Fruit fly (Drosophila melanogaster) whole organism, embryonic: ENCODE measurements around the gene Fbp2.

Experiments
- BEAF-32 ChIP-seq: fragments of 200-800 bp; sonication (Bioruptor generic); optimal IDR thresholded peaks from 3 replicates; lab custom pipeline; 2017; ENCODE audit warnings: missing biosample characterization, missing genetic modification characterization, mild to moderate bottlenecking, moderate library complexity, missing genetic modification reagents
- CG10431 ChIP-seq: fragments of 200-800 bp; sonication (Bioruptor generic); optimal IDR thresholded peaks from 3 replicates; lab custom pipeline; 2018; ENCODE audit warnings: missing biosample characterization, mild to moderate bottlenecking, missing genetic modification characterization
- CG10565 ChIP-seq: fragments of 200-800 bp; sonication (Bioruptor generic); optimal IDR thresholded peaks from 3 replicates; lab custom pipeline; 2016; ENCODE audit warnings: missing biosample characterization, mild to moderate bottlenecking, missing genetic modification characterization
- CG11398 ChIP-seq: fragments of 200-800 bp; sonication (Bioruptor generic); optimal IDR thresholded peaks from 2 replicates; lab custom pipeline; 2016; ENCODE audit warnings: missing biosample characterization, missing genetic modification characterization
- CG13123 ChIP-seq: fragments of 200-800 bp; sonication (Bioruptor generic); optimal IDR thresholded peaks from 2 replicates; lab custom pipeline; 2016; ENCODE audit warnings: missing biosample characterization, missing genetic modification characterization
- CG13894 ChIP-seq: fragments of 200-800 bp; sonication (Bioruptor generic); optimal IDR thresholded peaks from 3 replicates; lab custom pipeline; 2018; ENCODE audit warnings: missing biosample characterization, mild to moderate bottlenecking, missing genetic modification characterization, moderate library complexity
- CG17612 ChIP-seq: fragments of 200-800 bp; sonication (Bioruptor generic); IDR thresholded peaks from 2 replicates; pipeline ENCODE4 v1.3.6; 2022; ENCODE audit warnings: missing biosample characterization, missing genetic modification characterization
- CG17829 ChIP-seq: fragments of 200-800 bp; optimal IDR thresholded peaks from 2 replicates; lab custom pipeline; 2019; ENCODE audit warnings: missing biosample characterization, mild to moderate bottlenecking, missing genetic modification characterization, moderate library complexity
- CG1792 ChIP-seq: fragments of 200-800 bp; sonication (Bioruptor generic); optimal IDR thresholded peaks from 2 replicates; lab custom pipeline; 2016; ENCODE audit warnings: missing biosample characterization, missing genetic modification characterization
- CG18619 ChIP-seq: fragments of 200-800 bp; sonication (Bioruptor generic); optimal IDR thresholded peaks from 3 replicates; lab custom pipeline; 2017; ENCODE audit warnings: missing biosample characterization, mild to moderate bottlenecking, missing genetic modification characterization
- CG2875 ChIP-seq: fragments of 200-800 bp; sonication (Bioruptor generic); optimal IDR thresholded peaks from 2 replicates; lab custom pipeline; 2017; ENCODE audit warnings: missing biosample characterization, mild to moderate bottlenecking, missing genetic modification characterization, missing genetic modification reagents
- CG33213 ChIP-seq: fragments of 200-800 bp; sonication (Bioruptor generic); optimal IDR thresholded peaks from 3 replicates; lab custom pipeline; 2016; ENCODE audit warnings: missing biosample characterization, missing genetic modification characterization
- CG4282 ChIP-seq: fragments of 200-800 bp; sonication (Bioruptor generic); optimal IDR thresholded peaks from 2 replicates; lab custom pipeline; 2016; ENCODE audit warnings: missing biosample characterization, missing genetic modification characterization
- CG6854 ChIP-seq: fragments of 200-800 bp; sonication (Bioruptor generic); optimal IDR thresholded peaks from 3 replicates; lab custom pipeline; 2017; ENCODE audit warnings: missing biosample characterization, mild to moderate bottlenecking, missing genetic modification characterization
- CG7357 ChIP-seq: fragments of 200-800 bp; sonication (Bioruptor generic); IDR thresholded peaks from 3 replicates; pipeline ENCODE4 v1.3.6; 2022; ENCODE audit warnings: missing biosample characterization, missing genetic modification characterization
- CG7372 ChIP-seq: fragments of 200-800 bp; sonication (Bioruptor generic); IDR thresholded peaks from 2 replicates; pipeline ENCODE4 v1.3.6; 2022; ENCODE audit warnings: missing biosample characterization, missing genetic modification characterization
- CG7928 ChIP-seq: fragments of 200-800 bp; sonication (Bioruptor generic); optimal IDR thresholded peaks from 2 replicates; lab custom pipeline; 2017; ENCODE audit warnings: missing biosample characterization, mild to moderate bottlenecking, missing genetic modification characterization
- CG8765 ChIP-seq: fragments of 200-800 bp; sonication (Bioruptor generic); IDR thresholded peaks from 2 replicates; pipeline ENCODE4 v1.3.6; 2022; ENCODE audit warnings: missing biosample characterization, missing genetic modification characterization
- D19B ChIP-seq: fragments of 200-800 bp; sonication (Bioruptor generic); optimal IDR thresholded peaks from 2 replicates; lab custom pipeline; 2017; ENCODE audit warnings: missing biosample characterization, mild to moderate bottlenecking, missing genetic modification characterization
- Ets65A ChIP-seq: fragments of 200-800 bp; sonication (Bioruptor generic); peaks from one replicate; lab custom pipeline; 2016; ENCODE audit warnings: missing biosample characterization, missing genetic modification characterization
- Gug ChIP-seq: fragments of 200-800 bp; sonication (Bioruptor generic); IDR thresholded peaks from 4 replicates; pipeline ENCODE4 v1.3.6; 2022; ENCODE audit warnings: missing biosample characterization, missing genetic modification characterization
- Hr78 ChIP-seq, 2 experiments: fragments of 200-800 bp in 1 of 2; fragments of >200 bp in 1 of 2; sonication (Bioruptor generic) in 1 of 2; optimal IDR thresholded peaks; 2 replicates each; lab custom pipeline; 2017 to 2019; ENCODE audit warnings: missing biosample characterization in 2 of 2, missing genetic modification characterization in 2 of 2, mild to moderate bottlenecking in 1 of 2, moderate library complexity in 1 of 2
- Hsf ChIP-seq: fragments of 200-800 bp; sonication (Bioruptor generic); optimal IDR thresholded peaks from 3 replicates; lab custom pipeline; 2016; ENCODE audit warnings: missing biosample characterization, missing genetic modification characterization
- Lpt ChIP-seq: fragments of >200 bp; optimal IDR thresholded peaks from 2 replicates; lab custom pipeline; 2018; ENCODE audit warnings: missing biosample characterization, missing genetic modification characterization
- Mad ChIP-seq: fragments of 200-800 bp; sonication (Bioruptor generic); optimal IDR thresholded peaks from 2 replicates; lab custom pipeline; 2016; ENCODE audit warnings: missing biosample characterization, missing genetic modification characterization
- Med ChIP-seq: fragments of 200-800 bp; sonication (Bioruptor generic); peaks from one replicate; lab custom pipeline; 2016; ENCODE audit warnings: missing biosample characterization, missing genetic modification characterization, mild to moderate bottlenecking, inconsistent platforms, moderate library complexity
- Nf-YC ChIP-seq: fragments of 200-800 bp; optimal IDR thresholded peaks from 3 replicates; lab custom pipeline; 2019; ENCODE audit warnings: missing biosample characterization, mild to moderate bottlenecking, missing genetic modification characterization, moderate library complexity
- Six4 ChIP-seq: fragments of 200-800 bp; sonication (Bioruptor generic); optimal IDR thresholded peaks from 2 replicates; lab custom pipeline; 2016; ENCODE audit warnings: missing biosample characterization, missing genetic modification characterization
- Xbp1 ChIP-seq: fragments of 200-800 bp; sonication (Bioruptor generic); optimal IDR thresholded peaks from 3 replicates; lab custom pipeline; 2016; ENCODE audit warnings: missing biosample characterization, mild to moderate bottlenecking, missing genetic modification characterization
- bcd ChIP-seq: fragments of 200-800 bp; sonication (Bioruptor generic); optimal IDR thresholded peaks from 2 replicates; lab custom pipeline; 2017; ENCODE audit warnings: missing biosample characterization, mild to moderate bottlenecking, missing genetic modification characterization
- bigmax ChIP-seq: fragments of 200-800 bp; sonication (Bioruptor generic); optimal IDR thresholded peaks from 2 replicates; lab custom pipeline; 2018; ENCODE audit warnings: missing biosample characterization, mild to moderate bottlenecking, missing genetic modification characterization
- chinmo ChIP-seq: fragments of 200-800 bp; sonication (Bioruptor generic); IDR thresholded peaks from 4 replicates; pipeline ENCODE4 v1.3.6; 2022; ENCODE audit warnings: missing biosample characterization, missing genetic modification characterization; ENCODE audit not compliant: partially characterized antibody
- crol ChIP-seq: fragments of 200-800 bp; sonication (Bioruptor generic); IDR thresholded peaks from 2 replicates; pipeline ENCODE4 v1.3.6; 2022; ENCODE audit warnings: missing biosample characterization, missing genetic modification characterization
- ftz-f1 ChIP-seq: fragments of 200-800 bp; sonication (Bioruptor generic); optimal IDR thresholded peaks from 2 replicates; lab custom pipeline; 2016; ENCODE audit warnings: missing biosample characterization, missing genetic modification characterization
- fu2 ChIP-seq: fragments of 200-800 bp; sonication (Bioruptor generic); optimal IDR thresholded peaks from 2 replicates; lab custom pipeline; 2016; ENCODE audit warnings: missing biosample characterization, missing genetic modification characterization
- grn ChIP-seq: fragments of 200-800 bp; sonication (Bioruptor generic); optimal IDR thresholded peaks from 3 replicates; lab custom pipeline; 2017; ENCODE audit warnings: missing biosample characterization, missing genetic modification characterization
- gsb ChIP-seq: fragments of 200-800 bp; sonication (Bioruptor generic); IDR thresholded peaks from 2 replicates; pipeline ENCODE4 v1.3.6; 2022; ENCODE audit warnings: missing biosample characterization, missing genetic modification characterization
- hth ChIP-seq: fragments of >200 bp; optimal IDR thresholded peaks from 2 replicates; lab custom pipeline; 2017; ENCODE audit warnings: inconsistent platforms
- jumu ChIP-seq: fragments of 200-800 bp; sonication (Bioruptor generic); optimal IDR thresholded peaks from 3 replicates; lab custom pipeline; 2016; ENCODE audit warnings: missing biosample characterization, missing genetic modification characterization
- lab ChIP-seq: fragments of 200-800 bp; sonication (Bioruptor generic); optimal IDR thresholded peaks from 3 replicates; lab custom pipeline; 2017; ENCODE audit warnings: missing biosample characterization, missing genetic modification characterization, mild to moderate bottlenecking, moderate library complexity, missing genetic modification reagents
- mld ChIP-seq: fragments of 200-800 bp; sonication (Bioruptor generic); IDR thresholded peaks from 3 replicates; pipeline ENCODE4 v1.3.6; 2022; ENCODE audit warnings: missing biosample characterization, missing genetic modification characterization; ENCODE audit not compliant: partially characterized antibody
- nerfin-1 ChIP-seq: fragments of 200-800 bp; sonication (Bioruptor generic); optimal IDR thresholded peaks from 3 replicates; lab custom pipeline; 2019; ENCODE audit warnings: missing biosample characterization, mild to moderate bottlenecking, missing genetic modification characterization, moderate library complexity
- org-1 ChIP-seq: fragments of 200-800 bp; sonication (Bioruptor generic); optimal IDR thresholded peaks from 2 replicates; lab custom pipeline; 2017; ENCODE audit warnings: missing biosample characterization, missing genetic modification characterization
- pros ChIP-seq: fragments of 200-800 bp; sonication (Bioruptor generic); optimal IDR thresholded peaks from 3 replicates; lab custom pipeline; 2019; ENCODE audit warnings: missing biosample characterization, mild to moderate bottlenecking, missing genetic modification characterization, moderate library complexity
- sens ChIP-seq: fragments of 200-800 bp; sonication (Bioruptor generic); peaks from one replicate; lab custom pipeline; 2016; ENCODE audit warnings: missing biosample characterization, missing genetic modification characterization
- sima ChIP-seq: fragments of 200-800 bp; sonication (Bioruptor generic); optimal IDR thresholded peaks from 2 replicates; lab custom pipeline; 2016; ENCODE audit warnings: missing biosample characterization, missing genetic modification characterization
- ssp ChIP-seq: fragments of 200-800 bp; sonication (Bioruptor generic); IDR thresholded peaks from 2 replicates; pipeline ENCODE4 v1.3.6; 2022; ENCODE audit warnings: missing biosample characterization, missing genetic modification characterization
- sug ChIP-seq: fragments of 200-800 bp; optimal IDR thresholded peaks from 2 replicates; lab custom pipeline; 2019; ENCODE audit warnings: missing biosample characterization, mild to moderate bottlenecking, missing genetic modification characterization, moderate library complexity

The Fbp2 gene

DNA sequence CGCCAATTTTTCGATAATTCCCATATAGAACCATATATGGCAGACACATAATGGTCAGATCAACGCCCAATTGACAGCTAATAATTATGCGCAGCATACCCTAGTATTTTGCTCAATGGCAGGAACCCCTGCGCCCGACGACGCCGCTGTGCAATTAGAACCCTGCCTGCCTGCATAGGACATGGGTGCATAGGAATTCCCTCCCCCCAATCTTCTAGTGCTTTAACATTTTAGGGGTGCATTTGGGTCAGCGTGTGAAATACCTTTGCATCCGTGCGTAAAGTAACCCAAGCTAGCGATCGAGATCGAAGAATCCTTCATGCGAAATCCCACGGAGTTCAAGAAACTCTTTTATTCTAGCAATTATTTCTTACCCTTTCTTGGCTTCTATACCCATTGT is 28.6 kb downstream of the Fbp2 start (continued):
- TF ChIP-seq nerfin-1: peak; percentile 97
- no peak for TF ChIP-seq Mad (GFP tag; lab: Kevin White, UChicago)
- no peak for TF ChIP-seq Ets65A (GFP tag; lab: Kevin White, UChicago)
- peak; percentile 76 for TF ChIP-seq CG10431
- no peak for TF ChIP-seq CG7372 (GFP tag; lab: Robert Waterston, UW)
- no peak for TF ChIP-seq ssp
- TF ChIP-seq CG7357: 0 out of 3 replicates have a peak, but pooled peaks have one; percentile 21
- no peak for TF ChIP-seq sug (tag; lab: Kevin White, UChicago)
- TF ChIP-seq pros (GFP tag; lab: Kevin White, UChicago): peak; percentile 67

DNA sequence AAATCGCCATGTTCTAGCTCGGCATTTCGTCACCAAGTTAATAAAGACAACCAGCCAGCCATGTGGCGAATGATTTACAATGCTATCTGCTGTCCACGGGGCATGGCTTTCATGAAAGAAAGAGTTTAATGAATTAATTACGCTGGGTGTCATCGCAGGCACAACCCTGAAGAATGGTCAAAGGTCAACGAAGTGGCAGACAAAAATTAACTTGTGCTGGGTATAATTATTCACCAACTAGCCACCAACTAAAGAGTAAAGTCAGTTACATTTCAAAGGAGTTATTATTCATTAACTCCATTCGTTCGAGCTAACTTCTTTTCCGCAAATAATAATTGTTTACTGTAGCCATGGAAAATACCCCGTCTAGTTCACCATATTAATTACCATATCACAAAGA is 30.9 kb downstream of the Fbp2 start:
- TF ChIP-seq sima: no peak
- TF ChIP-seq CG4282 (GFP tag; lab: Kevin White, UChicago): no peak
- no peak for TF ChIP-seq Gug (GFP tag; lab: Robert Waterston, UW)
- no peak for TF ChIP-seq crol (GFP tag; lab: Robert Waterston, UW)
- TF ChIP-seq CG1792 (GFP tag; lab: Kevin White, UChicago): no peak
- no peak for TF ChIP-seq CG13123 (GFP tag; lab: Kevin White, UChicago)
- peak; percentile 1 for TF ChIP-seq sens
- peak in 1 of 2 experiments; percentile 56 for TF ChIP-seq Hr78 (GFP tag; optimal IDR thresholded peaks at IDR 0.05; lab: Kevin White, UChicago)
- TF ChIP-seq CG10565 (GFP tag; lab: Kevin White, UChicago): no peak
- TF ChIP-seq bigmax (GFP tag; lab: Kevin White, UChicago): no peak
- no peak for TF ChIP-seq bcd

DNA sequence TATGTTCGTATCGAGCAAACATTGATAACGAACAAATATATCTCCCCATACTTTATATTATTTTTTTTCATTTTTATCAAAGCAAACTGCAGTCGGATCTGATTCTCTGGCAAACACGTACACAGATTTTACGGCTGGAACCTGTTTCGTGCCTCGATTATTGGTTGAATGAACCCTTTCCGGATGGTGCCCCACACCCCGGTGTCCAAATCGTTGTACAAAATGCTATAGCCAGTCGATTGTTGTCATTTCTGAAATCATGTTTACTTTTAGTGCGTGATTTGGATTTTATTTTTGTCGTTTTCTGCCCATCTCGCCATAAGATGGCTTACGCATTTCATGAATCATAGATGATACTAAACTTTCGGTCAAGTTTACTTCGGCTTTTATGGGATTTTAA is 31.3 kb downstream of the Fbp2 start:
- no peak for TF ChIP-seq hth
- TF ChIP-seq chinmo: 0 out of 4 replicates have a peak, but pooled peaks have one; percentile 58
- TF ChIP-seq CG13894 (tag; lab: Kevin White, UChicago): peak; percentile 32
- no peak for TF ChIP-seq fu2 (GFP tag; lab: Kevin White, UChicago)
- TF ChIP-seq grn (GFP tag; lab: Kevin White, UChicago): peak; percentile 33
- TF ChIP-seq, all 482 proteins: peak for 3

DNA sequence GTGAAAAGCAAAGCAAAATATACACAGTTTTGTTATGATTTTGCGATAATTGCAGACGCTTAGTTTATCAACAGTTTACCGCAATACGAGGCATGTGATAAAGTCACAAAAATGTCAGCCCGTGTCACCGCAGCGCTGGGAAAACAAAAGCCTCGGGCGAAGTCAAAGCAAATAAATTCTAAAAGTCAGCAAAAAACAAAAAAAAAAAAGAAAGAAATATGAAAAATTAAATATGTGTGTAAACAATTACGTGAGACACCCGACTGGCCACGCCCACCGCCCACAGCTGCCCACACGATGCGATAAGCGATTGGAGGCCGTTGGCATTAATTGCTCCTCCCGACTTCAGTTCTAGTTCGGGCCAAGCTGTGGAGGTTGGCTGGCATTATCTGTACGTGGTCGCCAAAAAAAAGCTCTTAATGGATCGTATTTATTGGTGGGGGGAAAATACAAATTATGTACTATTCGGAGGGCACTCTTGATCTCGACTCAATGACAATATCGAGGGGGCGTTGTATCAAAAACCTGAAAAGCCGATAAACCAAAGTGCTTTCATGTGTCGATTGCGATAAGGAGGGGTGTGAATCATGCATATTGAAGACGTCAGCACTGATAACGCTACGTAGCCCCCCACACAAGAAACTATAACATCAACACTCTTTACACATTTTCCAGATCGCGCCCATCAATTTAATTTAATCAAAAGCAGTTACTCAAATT is 32.9 kb downstream of the Fbp2 start:
- TF ChIP-seq mld (GFP tag; lab: Robert Waterston, UW): 0 out of 3 replicates have a peak, but pooled peaks have one; percentile 35
- TF ChIP-seq gsb (GFP tag; lab: Robert Waterston, UW): no peak
- TF ChIP-seq lab (GFP tag; lab: Kevin White, UChicago): peak; percentile 57
- no peak for TF ChIP-seq jumu (GFP tag; lab: Kevin White, UChicago)
- no peak for TF ChIP-seq D19B (GFP tag; lab: Kevin White, UChicago)
- no peak for TF ChIP-seq CG8765
- no peak for TF ChIP-seq Hsf
- TF ChIP-seq BEAF-32 (GFP tag; lab: Kevin White, UChicago): no peak
- TF ChIP-seq CG6854 (GFP tag; lab: Kevin White, UChicago): no peak
- no peak for TF ChIP-seq Six4
- no peak for TF ChIP-seq CG2875 (GFP tag; lab: Kevin White, UChicago)
- TF ChIP-seq Nf-YC (tag; lab: Kevin White, UChicago): no peak
- TF ChIP-seq CG33213 (GFP tag; lab: Kevin White, UChicago): no peak
- TF ChIP-seq CG18619 (GFP tag; lab: Kevin White, UChicago): no peak
- TF ChIP-seq CG17612 (GFP tag; lab: Robert Waterston, UW): no peak
- no peak for TF ChIP-seq CG17829 (tag; lab: Kevin White, UChicago)
- TF ChIP-seq CG11398 (GFP tag; lab: Kevin White, UChicago): no peak
- TF ChIP-seq Med (GFP tag; lab: Kevin White, UChicago): peak; percentile 44
- TF ChIP-seq CG7928 (GFP tag; lab: Kevin White, UChicago): no peak
- TF ChIP-seq Lpt (GFP tag; lab: Kevin White, UChicago): no peak
- TF ChIP-seq Xbp1: no peak
- TF ChIP-seq ftz-f1: peak; percentile 75
- TF ChIP-seq org-1: no peak
